Worm (Caenorhabditis elegans) whole organism, young adult: ENCODE measurements around the gene C01G12.3.

Source experiments
- ama-1 ChIP-seq, 3 experiments: fragments of 150-350 bp in 1 of 3; sonication (generic microtip) in 2 of 3; optimal IDR thresholded peaks; 2 replicates each; lab custom pipeline; 2014 to 2018; ENCODE audit warnings: missing biosample characterization in 2 of 3, missing genetic modification characterization in 2 of 3, missing genetic modification reagents in 2 of 3
- lin-35 ChIP-seq, 3 experiments: fragments of 150-350 bp in 2 of 3; sonication (generic microtip) in 1 of 3; optimal IDR thresholded peaks; 2 replicates each; lab custom pipeline; 2014 to 2018; ENCODE audit warnings: missing biosample characterization in 3 of 3, missing genetic modification characterization in 3 of 3, missing genetic modification reagents in 3 of 3
- nfya-2 ChIP-seq: fragments of 200-800 bp; sonication (Bioruptor generic); IDR thresholded peaks from 2 replicates; pipeline ENCODE4 v1.3.6; 2022; ENCODE audit warnings: missing genetic modification reagents, missing genetic modification characterization, missing compliant biosample characterization
- snpc-1.1 ChIP-seq: sonication (generic microtip); optimal IDR thresholded peaks from 2 replicates; lab custom pipeline; 2017; ENCODE audit warnings: missing genetic modification characterization, mild to moderate bottlenecking, missing compliant biosample characterization, antibody characterized with exemption, moderate library complexity, missing genotype, missing genetic modification reagents; ENCODE audit not compliant: insufficient read depth
- snpc-4 ChIP-seq, 5 experiments: fragments of 150-350 bp in 1 of 5; sonication (generic microtip) in 4 of 5; optimal IDR thresholded peaks; 2 replicates each; lab custom pipeline; 2014 to 2018; ENCODE audit warnings: missing genetic modification characterization in 5 of 5, missing biosample characterization in 3 of 5, antibody characterized with exemption in 2 of 5, mild to moderate bottlenecking in 2 of 5, missing compliant biosample characterization in 2 of 5, missing genotype in 2 of 5, moderate library complexity in 2 of 5, missing genetic modification reagents in 1 of 5

DNA sequence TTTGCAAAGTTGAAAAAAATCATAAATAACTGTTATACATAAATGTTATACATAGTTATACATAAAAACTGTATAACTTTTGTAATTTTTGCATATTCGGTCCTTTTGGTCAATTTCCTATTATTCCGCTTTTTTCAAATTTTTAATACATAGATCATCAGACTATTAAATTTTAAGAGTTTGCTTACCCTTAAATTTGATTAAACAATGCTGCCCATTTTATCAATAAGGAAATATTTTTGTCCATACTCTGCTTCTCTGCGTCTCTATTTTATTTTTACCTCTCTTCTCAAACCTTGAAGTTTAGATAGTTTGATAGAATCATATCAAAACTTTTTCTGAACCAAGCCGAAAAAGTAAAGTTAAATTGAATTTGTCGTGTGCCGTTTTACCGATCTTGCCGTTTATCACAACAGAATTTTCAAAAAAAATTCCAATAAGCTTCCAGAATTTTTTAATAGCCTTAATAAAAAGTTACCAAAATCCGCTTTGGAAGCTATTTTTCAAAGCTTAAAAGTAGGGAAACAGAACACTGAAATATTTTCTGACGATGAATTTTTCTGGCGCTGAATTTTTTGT is 17.3 kb upstream of the C01G12.3 start:
- no peak for TF ChIP-seq nfya-2 (GFP tag; lab: Robert Waterston, UW)
- peak; percentile 72 for TF ChIP-seq ama-1 (optimal IDR thresholded peaks at IDR 0.05; lab: Kevin White, UChicago)
- TF ChIP-seq ama-1 (GFP tag; optimal IDR thresholded peaks at IDR 0.05; lab: Kevin White, UChicago), result no peak
- TF ChIP-seq snpc-4 (GFP tag; optimal IDR thresholded peaks at IDR 0.05; lab: Kevin White, UChicago), result no peak
- TF ChIP-seq snpc-4 (tag; optimal IDR thresholded peaks at IDR 0.05; lab: Kevin White, UChicago), result no peak
- no peak for TF ChIP-seq snpc-1.1 (tag; lab: Kevin White, UChicago)
- no peak for TF ChIP-seq lin-35 (GFP tag; optimal IDR thresholded peaks at IDR 0.05; lab: Kevin White, UChicago)
